Worm (Caenorhabditis elegans) whole organism, L4/young adult: ENCODE results near the gene C29F5.8.

Experiments
- dao-5 ChIP-seq: sonication (generic microtip); optimal IDR thresholded peaks from 2 replicates; lab custom pipeline; 2016; ENCODE audit warnings: missing genotype, missing genetic modification characterization, moderate library complexity, missing compliant biosample characterization
- him-1 ChIP-seq: sonication (generic microtip); optimal IDR thresholded peaks from 2 replicates; lab custom pipeline; 2016; ENCODE audit warnings: missing genotype, missing genetic modification reagents, missing genetic modification characterization, missing compliant biosample characterization

DNA sequence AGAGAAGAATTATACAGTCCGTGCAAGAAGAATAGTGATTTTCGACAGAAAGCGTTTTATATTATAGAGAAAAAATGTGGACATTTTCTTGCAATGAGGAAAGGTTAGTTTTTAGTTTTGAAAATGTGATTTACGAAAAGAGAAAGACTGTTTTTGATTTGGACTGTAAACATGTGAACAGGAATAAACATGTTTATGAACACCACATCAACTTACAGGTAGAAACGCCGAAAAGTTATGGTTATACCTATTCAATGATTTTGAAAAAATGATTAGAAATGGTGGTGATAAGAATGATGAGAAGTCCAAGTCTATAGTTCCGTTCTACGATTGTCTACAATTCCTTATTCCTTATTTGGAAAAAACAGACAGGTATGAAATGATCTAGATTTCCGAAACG is 38.3 kb downstream of the C29F5.8 start:
- TF ChIP-seq him-1 (no peak), dao-5 (tag; lab: Kevin White, UChicago) (no peak)
